Fruit fly (Drosophila melanogaster) S2 (cell line): ENCODE results near the gene ppan.

Experiments
- CG8478 ChIP-seq: fragments of >200 bp; optimal IDR thresholded peaks from 2 replicates; lab custom pipeline; 2018
- CTCF ChIP-seq, 2 experiments: fragments of >200 bp; optimal IDR thresholded peaks; 2 replicates each; lab custom pipeline; 2018

- TF ChIP-seq CG8478 (no peak), CTCF (optimal IDR thresholded peaks at IDR 0.05; lab: Kevin White, UChicago) (no peak)
These were observed 37.8 kb upstream of the ppan start for dm6 chr3R:21078211-21078610.
